Worm (Caenorhabditis elegans): Measurements from ENCODE around the gene lgc-23.

DNA sequence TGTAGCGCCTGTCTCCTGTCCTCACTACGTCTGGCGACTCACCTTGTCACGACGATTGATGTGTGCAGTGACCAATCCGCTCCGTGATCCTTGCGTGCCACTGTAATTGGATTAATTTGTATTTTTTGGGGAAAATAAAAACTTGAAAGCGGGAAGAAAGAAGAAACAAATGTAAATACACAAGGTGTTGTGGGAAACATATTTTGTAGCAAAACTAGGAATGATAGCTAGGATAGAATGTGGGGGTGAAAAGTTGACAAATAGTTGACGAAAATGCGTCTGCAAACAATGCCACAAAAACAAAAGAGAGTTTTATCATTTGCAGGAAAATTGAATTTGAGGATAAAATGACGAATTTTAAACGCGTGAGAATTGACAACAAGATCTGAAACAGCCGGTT lies 8.0 kb upstream of the lgc-23 start, which contains the start of gene B0198.3:
- TF ChIP-seq skn-1 (tag; optimal IDR thresholded peaks at IDR 0.05) (no peak), snpc-4 (tag; optimal IDR thresholded peaks at IDR 0.05) (no peak), nhr-11 (tag; optimal IDR thresholded peaks at IDR 0.05) (no peak), unc-62 (GFP tag; optimal IDR thresholded peaks at IDR 0.05) (no peak), ces-1 (GFP tag; optimal IDR thresholded peaks at IDR 0.05) (no peak), fos-1 (tag; optimal IDR thresholded peaks at IDR 0.05) (no peak), lin-15B (tag; optimal IDR thresholded peaks at IDR 0.05) (no peak), nhr-19 (GFP tag; conservative IDR thresholded peaks at IDR 0.05) (no peak), aha-1 (tag; optimal IDR thresholded peaks at IDR 0.05) (no peak)

All from whole organism, L1 larva.